Worm (Caenorhabditis elegans): ENCODE data around the gene C49C3.15.

- TF ChIP-seq W03F9.2 (tag; optimal IDR thresholded peaks at IDR 0.05) (peak; percentile 76), him-1 (tag; optimal IDR thresholded peaks at IDR 0.05) (no peak), dao-5 (tag; optimal IDR thresholded peaks at IDR 0.05) (no peak)
Measured at ce11 chrIV:17380061-17380680, 46.1 kb downstream of the C49C3.15 start, which contains the start of the genes C30H6.9 and dlat-2.
